Worm (Caenorhabditis elegans): ENCODE results near the gene nhr-204.

Gene nhr-204

DNA sequence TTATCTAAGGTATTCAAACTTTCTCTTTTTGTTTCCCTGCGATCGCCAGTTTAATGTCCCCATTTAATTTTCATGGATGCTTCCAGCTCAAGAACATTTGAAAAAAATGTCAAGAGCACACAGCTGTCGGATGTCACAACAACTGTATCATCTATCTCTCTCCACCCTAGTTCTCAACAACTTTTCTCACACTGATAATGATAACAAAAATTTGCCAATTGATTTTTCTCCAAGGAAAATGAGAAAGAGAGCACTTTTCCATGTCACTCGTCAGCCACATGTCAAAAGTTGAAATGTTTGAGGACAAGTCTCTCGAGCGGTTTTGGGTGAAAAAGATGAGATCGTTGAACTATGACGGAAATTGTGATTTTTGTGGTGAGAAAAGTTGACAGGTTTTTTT, 22.5 kb upstream of the nhr-204 start:
- TF ChIP-seq lin-13 (tag; optimal IDR thresholded peaks at IDR 0.05): no peak
- TF ChIP-seq unc-62 (GFP tag; optimal IDR thresholded peaks at IDR 0.05): peak; percentile 97
- no peak for TF ChIP-seq nhr-28 (tag; optimal IDR thresholded peaks at IDR 0.05)
- no peak for TF ChIP-seq zip-8 (tag; optimal IDR thresholded peaks at IDR 0.05)
- TF ChIP-seq elt-3 (tag; optimal IDR thresholded peaks at IDR 0.05): no peak
- TF ChIP-seq hlh-1 (tag; optimal IDR thresholded peaks at IDR 0.05): peak; percentile 41
- TF ChIP-seq mep-1 (tag; optimal IDR thresholded peaks at IDR 0.05): no peak
- TF ChIP-seq unc-39 (tag; optimal IDR thresholded peaks at IDR 0.05): no peak
- TF ChIP-seq bed-3 (GFP tag; optimal IDR thresholded peaks at IDR 0.05): no peak
- no peak for TF ChIP-seq lsy-2 (tag; optimal IDR thresholded peaks at IDR 0.05)
- TF ChIP-seq unc-120 (tag; optimal IDR thresholded peaks at IDR 0.05; ENCODE audit: poor library complexity, severe bottlenecking): peak; percentile 14
- no peak for TF ChIP-seq ceh-39 (tag; optimal IDR thresholded peaks at IDR 0.05)
- TF ChIP-seq drap-1 (GFP tag; optimal IDR thresholded peaks at IDR 0.05): no peak
- TF ChIP-seq tbx-8 (GFP tag; optimal IDR thresholded peaks at IDR 0.05): no peak
- TF ChIP-seq elt-1 (tag; optimal IDR thresholded peaks at IDR 0.05; ENCODE audit: borderline replicate concordance, insufficient read depth): no peak
- TF ChIP-seq nhr-237 (tag; optimal IDR thresholded peaks at IDR 0.05): no peak
- no peak for TF ChIP-seq sem-2 (GFP tag; optimal IDR thresholded peaks at IDR 0.05)
- no peak for TF ChIP-seq cnd-1 (tag; optimal IDR thresholded peaks at IDR 0.05)
- no peak for TF ChIP-seq ceh-83 (GFP tag; optimal IDR thresholded peaks at IDR 0.05)
- TF ChIP-seq mab-5 (tag; optimal IDR thresholded peaks at IDR 0.05): no peak
- no peak for TF ChIP-seq nhr-12 (tag; optimal IDR thresholded peaks at IDR 0.05)
- TF ChIP-seq pha-4 (tag; optimal IDR thresholded peaks at IDR 0.05): no peak
- no peak for TF ChIP-seq snpc-4 (tag; optimal IDR thresholded peaks at IDR 0.05)
- no peak for TF ChIP-seq ham-2 (GFP tag; optimal IDR thresholded peaks at IDR 0.05)

DNA sequence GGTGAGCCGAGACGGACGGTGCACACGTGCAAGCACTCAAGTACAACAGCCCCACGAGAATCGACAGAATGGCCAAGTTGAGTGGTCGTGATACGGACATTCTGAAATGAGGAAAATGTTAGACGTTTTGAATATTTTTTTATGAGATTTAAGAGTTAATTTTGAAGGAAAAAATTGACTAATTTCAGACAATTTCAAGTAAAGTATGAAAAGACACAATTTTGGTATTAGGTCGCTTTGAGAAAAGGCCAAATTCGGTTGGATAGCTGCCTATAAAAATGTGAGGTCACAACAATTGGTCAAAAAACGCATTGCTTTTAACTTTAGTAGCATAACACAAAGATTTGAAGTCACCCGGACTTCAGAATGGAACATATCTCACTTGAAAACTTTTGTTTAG, 14.2 kb upstream of the nhr-204 start, which contains the start of gene nlp-70:
nlp-70 (minus strand) TSS at position 101 of the 400 bp plus-strand sequence.
- TF ChIP-seq nhr-2 (tag; optimal IDR thresholded peaks at IDR 0.05) (no peak), cnd-1 (tag; optimal IDR thresholded peaks at IDR 0.05) (no peak), lin-32 (GFP tag; optimal IDR thresholded peaks at IDR 0.05) (no peak), unc-120 (tag; optimal IDR thresholded peaks at IDR 0.05; ENCODE audit: poor library complexity, severe bottlenecking) (no peak), tbx-8 (GFP tag; optimal IDR thresholded peaks at IDR 0.05) (no peak), hlh-1 (tag; optimal IDR thresholded peaks at IDR 0.05) (no peak), pha-4 (tag; optimal IDR thresholded peaks at IDR 0.05) (no peak), ham-2 (GFP tag; optimal IDR thresholded peaks at IDR 0.05) (no peak), sptf-1 (tag; optimal IDR thresholded peaks at IDR 0.05) (no peak)

DNA sequence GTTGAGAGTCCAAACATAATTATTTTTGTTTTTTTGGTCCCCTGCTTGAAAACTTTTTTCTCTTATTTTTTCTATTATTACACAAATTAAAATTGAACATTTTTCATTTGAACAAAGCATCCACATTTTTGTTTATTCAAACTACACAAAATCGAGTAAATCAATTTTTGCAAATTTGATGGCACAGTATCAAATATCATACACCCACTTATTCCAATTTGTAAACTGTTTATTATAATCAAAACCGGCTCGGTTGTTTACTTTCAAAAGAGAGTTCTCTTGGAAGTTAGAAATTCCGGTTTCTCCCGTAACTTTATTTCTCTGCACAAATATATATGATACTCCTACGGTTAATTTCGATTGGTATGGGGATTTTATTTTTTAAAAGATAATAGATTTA, 9.4 kb upstream of the nhr-204 start, which contains the start of gene lgc-26:
lgc-26 (plus strand) TSS at position 301 of the 400 bp plus-strand sequence.
- TF ChIP-seq nhr-76 (tag; optimal IDR thresholded peaks at IDR 0.05): no peak
- TF ChIP-seq drap-1 (GFP tag; optimal IDR thresholded peaks at IDR 0.05): no peak
- no peak for TF ChIP-seq ham-2 (GFP tag; optimal IDR thresholded peaks at IDR 0.05)
- TF ChIP-seq lin-13 (tag; optimal IDR thresholded peaks at IDR 0.05): no peak
- TF ChIP-seq lsy-2 (tag; optimal IDR thresholded peaks at IDR 0.05): no peak
- no peak for TF ChIP-seq mab-5 (tag; optimal IDR thresholded peaks at IDR 0.05)
- TF ChIP-seq pha-4 (tag; optimal IDR thresholded peaks at IDR 0.05): no peak

DNA sequence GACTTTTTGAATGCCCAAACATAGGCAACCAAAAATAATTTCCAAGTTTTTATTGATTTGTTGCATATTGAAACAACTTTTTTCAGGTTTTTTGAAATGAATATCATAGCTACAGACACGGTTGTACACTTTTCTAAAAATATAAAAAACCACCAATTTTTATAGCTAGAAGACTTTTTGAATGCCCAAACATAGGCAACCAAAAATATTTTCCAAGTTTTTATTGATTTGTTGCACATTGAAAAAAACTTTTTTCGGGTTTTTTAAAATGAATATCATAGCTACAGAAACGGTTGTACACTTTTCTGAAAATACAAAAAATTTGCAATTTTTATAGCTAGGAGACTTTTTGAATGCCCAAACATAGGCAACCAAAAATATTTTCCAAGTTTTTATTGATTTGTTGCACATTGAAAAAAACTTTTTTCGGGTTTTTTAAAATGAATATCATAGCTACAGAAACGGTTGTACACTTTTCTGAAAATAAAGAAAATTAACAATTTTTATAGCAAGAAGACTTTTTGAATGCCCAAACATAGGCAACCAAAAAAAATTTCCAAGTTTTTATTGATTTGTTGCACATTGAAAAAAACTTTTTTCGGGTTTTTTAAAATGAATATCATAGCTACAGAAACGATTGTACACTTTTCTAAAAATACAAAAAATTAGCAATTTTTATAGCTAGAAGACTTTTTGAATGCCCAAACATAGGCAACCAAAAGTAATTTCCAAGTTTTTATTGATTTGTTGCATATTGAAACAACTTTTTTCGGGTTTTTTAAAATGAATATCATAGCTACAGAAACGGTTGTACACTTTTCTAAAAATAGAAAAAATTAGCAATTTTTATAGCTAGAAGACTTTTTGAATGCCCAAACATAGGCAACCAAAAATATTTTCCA, 6.7 kb upstream of the nhr-204 start:
- TF ChIP-seq tbx-8 (GFP tag; optimal IDR thresholded peaks at IDR 0.05) (peak; percentile 46), M03D4.4 (tag; optimal IDR thresholded peaks at IDR 0.05) (peak; percentile 89), nhr-237 (tag; optimal IDR thresholded peaks at IDR 0.05) (peak; percentile 23), mab-5 (tag; optimal IDR thresholded peaks at IDR 0.05) (peak; percentile 5), unc-62 (GFP tag; optimal IDR thresholded peaks at IDR 0.05) (peak; percentile 47), unc-120 (tag; optimal IDR thresholded peaks at IDR 0.05; ENCODE audit: poor library complexity, severe bottlenecking) (peak; percentile 99), mls-2 (tag; optimal IDR thresholded peaks at IDR 0.05) (peak; percentile 63), bed-3 (GFP tag; optimal IDR thresholded peaks at IDR 0.05) (peak; percentile 80), nhr-2 (tag; optimal IDR thresholded peaks at IDR 0.05) (peak; percentile 54)

DNA sequence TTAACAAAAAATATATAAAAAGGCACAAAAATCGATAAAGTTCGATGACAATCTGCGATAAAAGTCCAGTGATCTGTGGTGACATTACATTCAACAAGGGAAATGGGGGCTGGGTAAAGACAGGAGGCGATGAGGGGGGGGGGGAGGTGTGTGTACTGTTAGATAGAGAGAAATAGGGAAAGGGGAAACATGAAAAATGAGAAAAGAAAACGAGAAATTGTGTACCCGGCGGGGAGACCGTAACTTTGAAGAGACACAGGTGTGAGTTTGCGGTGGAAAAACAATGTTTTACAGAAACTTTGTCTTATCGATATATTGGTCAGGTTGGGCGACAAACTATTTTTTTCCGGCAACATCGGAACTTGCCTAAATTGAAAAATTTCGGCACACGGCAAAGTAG, 1.7 kb upstream of the nhr-204 start:
- TF ChIP-seq lin-13 (tag; optimal IDR thresholded peaks at IDR 0.05): no peak
- no peak for TF ChIP-seq nhr-12 (tag; optimal IDR thresholded peaks at IDR 0.05)
- TF ChIP-seq nhr-28 (tag; optimal IDR thresholded peaks at IDR 0.05): no peak
- TF ChIP-seq mab-5 (tag; optimal IDR thresholded peaks at IDR 0.05): no peak
- TF ChIP-seq ceh-39 (tag; optimal IDR thresholded peaks at IDR 0.05): no peak
- no peak for TF ChIP-seq sptf-1 (tag; optimal IDR thresholded peaks at IDR 0.05)
- TF ChIP-seq unc-39 (tag; optimal IDR thresholded peaks at IDR 0.05): no peak
- TF ChIP-seq cnd-1 (tag; optimal IDR thresholded peaks at IDR 0.05): no peak
- TF ChIP-seq ceh-83 (GFP tag; optimal IDR thresholded peaks at IDR 0.05): no peak
- TF ChIP-seq M03D4.4 (tag; optimal IDR thresholded peaks at IDR 0.05): no peak
- TF ChIP-seq nhr-76 (tag; optimal IDR thresholded peaks at IDR 0.05): no peak
- TF ChIP-seq blmp-1 (tag; optimal IDR thresholded peaks at IDR 0.05): no peak
- TF ChIP-seq mls-2 (tag; optimal IDR thresholded peaks at IDR 0.05): no peak
- no peak for TF ChIP-seq unc-62 (GFP tag; optimal IDR thresholded peaks at IDR 0.05)
- TF ChIP-seq bed-3 (GFP tag; optimal IDR thresholded peaks at IDR 0.05): no peak

Measured in whole organism, mixed stage, embryonic.